Worm (Caenorhabditis elegans) whole organism, midembryonic: ENCODE data around the gene egg-1.
A peak's percentile ranks its signal among the peaks of the same experiment; 100 is the strongest.

Experiments
- T22C8.4 ChIP-seq: fragments of 200-800 bp; sonication (Bioruptor generic); IDR thresholded peaks from 2 replicates; pipeline ENCODE4 v1.3.6; 2022; ENCODE audit warnings: missing genetic modification characterization, missing compliant biosample characterization
- cog-1 ChIP-seq: sonication (generic microtip); optimal IDR thresholded peaks from 2 replicates; lab custom pipeline; 2016; ENCODE audit warnings: missing genetic modification characterization, missing compliant biosample characterization
- flt-1 ChIP-seq: fragments of 200-800 bp; sonication (Bioruptor generic); IDR thresholded peaks from 2 replicates; pipeline ENCODE4 v1.3.6; 2022; ENCODE audit warnings: missing genetic modification characterization, missing compliant biosample characterization
- klf-2 ChIP-seq: fragments of 200-800 bp; sonication (Bioruptor generic); conservative IDR thresholded peaks from 2 replicates; pipeline ENCODE4 v1.3.6; 2022; ENCODE audit warnings: missing genetic modification reagents, missing genetic modification characterization, missing compliant biosample characterization
- med-1 ChIP-seq: sonication (generic microtip); optimal IDR thresholded peaks from 2 replicates; lab custom pipeline; 2017; ENCODE audit warnings: missing genetic modification characterization, mild to moderate bottlenecking, missing compliant biosample characterization, antibody characterized with exemption, missing genetic modification reagents; ENCODE audit not compliant: insufficient read depth
- ref-1 ChIP-seq: fragments of 200-800 bp; sonication (Bioruptor generic); conservative IDR thresholded peaks from 2 replicates; pipeline ENCODE4 v1.3.6; 2022; ENCODE audit warnings: missing genetic modification reagents, missing genetic modification characterization, missing compliant biosample characterization
- tab-1 ChIP-seq: fragments of 200-800 bp; sonication (Bioruptor generic); IDR thresholded peaks from 2 replicates; pipeline ENCODE4 v1.3.6; 2022; ENCODE audit warnings: missing genetic modification characterization, missing compliant biosample characterization
- ztf-23 ChIP-seq: fragments of 200-800 bp; sonication (Bioruptor generic); IDR thresholded peaks from 2 replicates; pipeline ENCODE4 v1.3.6; 2022; ENCODE audit warnings: missing genetic modification reagents, missing genetic modification characterization, missing compliant biosample characterization
- ztf-29 ChIP-seq: fragments of 200-800 bp; sonication (Bioruptor generic); IDR thresholded peaks from 2 replicates; pipeline ENCODE4 v1.3.6; 2022; ENCODE audit warnings: missing genetic modification reagents, missing genetic modification characterization, missing compliant biosample characterization

Gene egg-1

DNA sequence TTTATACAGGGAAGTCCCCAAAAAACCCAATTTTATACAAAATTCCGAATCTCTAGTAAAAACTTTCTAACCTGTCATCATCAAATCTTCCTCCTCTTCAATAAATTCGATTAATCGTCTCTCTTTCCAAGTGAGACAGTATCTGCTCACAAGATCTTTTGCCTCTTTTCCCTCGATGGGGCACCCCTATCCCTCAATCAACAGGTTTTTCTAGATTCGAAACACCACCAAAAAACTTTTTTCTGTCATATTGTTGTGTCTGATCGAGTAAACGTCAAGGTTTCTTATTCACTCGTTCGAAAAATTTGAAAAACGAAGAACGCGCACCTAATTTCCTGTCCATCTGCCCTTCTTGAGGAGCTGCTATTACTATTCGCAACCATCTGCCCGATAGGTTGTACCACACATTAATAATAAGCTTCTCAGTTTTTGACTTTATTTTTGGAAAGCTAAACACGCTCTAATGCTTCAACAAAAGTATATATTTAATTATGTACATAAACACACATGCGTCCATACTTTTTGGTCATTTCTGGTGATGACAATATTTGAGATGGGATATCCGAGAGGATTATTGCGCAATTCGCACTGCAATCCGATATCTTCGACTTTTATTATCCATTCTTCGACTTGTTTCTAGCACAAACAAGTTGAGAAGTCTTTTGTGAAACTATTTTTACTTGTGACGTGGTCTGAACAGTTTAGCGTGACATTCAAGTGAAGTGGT, 8.7 kb upstream of the egg-1 start:
- no peak for TF ChIP-seq ref-1
- TF ChIP-seq cog-1 (tag; lab: Kevin White, UChicago): no peak
- TF ChIP-seq med-1 (GFP tag; lab: Kevin White, UChicago): no peak
- TF ChIP-seq ztf-23: no peak
- TF ChIP-seq flt-1: no peak
- no peak for TF ChIP-seq T22C8.4
- no peak for TF ChIP-seq tab-1
- TF ChIP-seq klf-2: no peak
- TF ChIP-seq ztf-29: no peak

- TF ChIP-seq ref-1: no peak
- no peak for TF ChIP-seq ztf-23
- no peak for TF ChIP-seq med-1 (GFP tag; lab: Kevin White, UChicago)
- no peak for TF ChIP-seq ztf-29
- no peak for TF ChIP-seq klf-2
- no peak for TF ChIP-seq tab-1
- TF ChIP-seq cog-1 (tag; lab: Kevin White, UChicago): no peak
- no peak for TF ChIP-seq T22C8.4
- no peak for TF ChIP-seq flt-1
These were observed 8.2 kb upstream of the egg-1 start for ce11 chrIII:5719832-5720194.

DNA sequence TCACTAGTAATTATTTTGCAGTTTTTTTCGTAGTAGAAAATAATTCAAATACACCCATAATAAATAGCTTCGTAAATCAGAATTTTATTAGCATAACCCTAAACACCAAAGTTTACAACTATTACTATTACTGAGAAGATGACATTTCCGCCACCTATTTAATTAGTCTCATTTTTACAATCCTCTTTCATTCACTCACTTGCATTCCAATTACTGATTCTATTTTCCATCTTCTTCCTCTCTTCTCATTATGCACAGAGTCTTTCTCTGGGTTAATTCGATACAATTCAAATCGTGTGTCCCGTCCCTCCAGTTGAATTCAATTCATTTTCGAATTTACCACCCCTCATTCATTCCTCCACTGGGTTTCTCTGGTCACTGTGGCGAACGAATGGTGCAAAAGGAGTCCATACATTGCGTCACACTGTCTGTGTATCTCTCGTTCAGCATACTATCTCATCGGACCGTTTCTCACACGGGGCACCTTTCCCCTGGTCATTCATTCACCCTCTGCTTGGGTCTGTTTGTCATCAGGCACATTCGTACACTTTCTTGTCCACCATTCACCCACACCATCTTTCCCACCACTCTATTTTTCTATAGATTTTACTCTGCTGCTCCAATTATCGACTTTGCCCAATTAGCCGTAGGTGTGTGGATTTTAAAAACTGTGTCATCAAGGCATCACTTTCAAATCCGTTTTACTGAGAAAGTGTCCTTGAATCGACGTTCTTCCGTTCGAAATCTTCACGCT, 7.5 kb upstream of the egg-1 start:
- TF ChIP-seq T22C8.4: no peak
- peak; percentile 22; the same call in 1 of the 2 replicates for TF ChIP-seq flt-1

- TF ChIP-seq flt-1 (no peak), ztf-23 (no peak), med-1 (GFP tag; lab: Kevin White, UChicago) (no peak), klf-2 (no peak), T22C8.4 (no peak)
These were observed 6.5 kb upstream of the egg-1 start for ce11 chrIII:5721488-5721887.

ce11 chrIII:5721888-5722287, 6.1 kb upstream of the egg-1 start:
- TF ChIP-seq flt-1 (peak; percentile 49; the same call in 1 of the 2 replicates), tab-1 (no peak), T22C8.4 (peak; percentile 18; the same call in 1 of the 2 replicates)

- TF ChIP-seq cog-1 (tag; lab: Kevin White, UChicago): no peak
- TF ChIP-seq ztf-29: no peak
- TF ChIP-seq klf-2: no peak
- TF ChIP-seq T22C8.4: no peak
- TF ChIP-seq tab-1: no peak
- no peak for TF ChIP-seq ztf-23
- no peak for TF ChIP-seq ref-1
- no peak for TF ChIP-seq flt-1
- no peak for TF ChIP-seq med-1 (GFP tag; lab: Kevin White, UChicago)
These were observed 5.4 kb upstream of the egg-1 start, which contains the start of gene wrm-1 for ce11 chrIII:5722550-5722949. Gene wrm-1, plus strand, starts transcription at chrIII:5722850.

ce11 chrIII:5729367-5729766, 1.4 kb downstream of the egg-1 start:
- no peak for TF ChIP-seq klf-2
- TF ChIP-seq T22C8.4: no peak
- no peak for TF ChIP-seq ref-1
- TF ChIP-seq ztf-29: no peak
- no peak for TF ChIP-seq cog-1 (tag; lab: Kevin White, UChicago)
- no peak for TF ChIP-seq ztf-23
- TF ChIP-seq tab-1: no peak
- TF ChIP-seq med-1 (GFP tag; lab: Kevin White, UChicago): no peak
- no peak for TF ChIP-seq flt-1

DNA sequence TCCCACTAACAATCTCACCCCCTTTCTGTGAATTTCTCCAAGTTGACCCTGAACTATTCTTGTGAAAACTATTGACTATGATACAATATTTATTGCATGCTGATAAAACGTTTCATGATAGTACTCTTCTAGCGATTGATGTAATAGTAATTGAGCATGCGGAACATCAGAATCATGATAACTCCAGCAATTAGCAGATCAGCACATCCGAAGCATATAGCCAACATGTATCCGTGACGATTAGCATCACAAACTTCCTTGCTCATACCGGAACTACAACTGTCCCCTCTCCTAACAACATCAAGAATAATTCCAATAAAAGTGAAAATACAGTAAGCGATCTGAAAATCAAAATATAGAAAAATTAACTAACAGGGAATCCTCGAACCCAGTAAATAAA, 2.1 kb downstream of the egg-1 start:
- no peak for TF ChIP-seq tab-1
- TF ChIP-seq flt-1: no peak
- TF ChIP-seq ztf-29: no peak
- TF ChIP-seq T22C8.4: no peak
- TF ChIP-seq ref-1: no peak
- no peak for TF ChIP-seq ztf-23
- no peak for TF ChIP-seq klf-2
- no peak for TF ChIP-seq cog-1 (tag; lab: Kevin White, UChicago)
- TF ChIP-seq med-1 (GFP tag; lab: Kevin White, UChicago): no peak

DNA sequence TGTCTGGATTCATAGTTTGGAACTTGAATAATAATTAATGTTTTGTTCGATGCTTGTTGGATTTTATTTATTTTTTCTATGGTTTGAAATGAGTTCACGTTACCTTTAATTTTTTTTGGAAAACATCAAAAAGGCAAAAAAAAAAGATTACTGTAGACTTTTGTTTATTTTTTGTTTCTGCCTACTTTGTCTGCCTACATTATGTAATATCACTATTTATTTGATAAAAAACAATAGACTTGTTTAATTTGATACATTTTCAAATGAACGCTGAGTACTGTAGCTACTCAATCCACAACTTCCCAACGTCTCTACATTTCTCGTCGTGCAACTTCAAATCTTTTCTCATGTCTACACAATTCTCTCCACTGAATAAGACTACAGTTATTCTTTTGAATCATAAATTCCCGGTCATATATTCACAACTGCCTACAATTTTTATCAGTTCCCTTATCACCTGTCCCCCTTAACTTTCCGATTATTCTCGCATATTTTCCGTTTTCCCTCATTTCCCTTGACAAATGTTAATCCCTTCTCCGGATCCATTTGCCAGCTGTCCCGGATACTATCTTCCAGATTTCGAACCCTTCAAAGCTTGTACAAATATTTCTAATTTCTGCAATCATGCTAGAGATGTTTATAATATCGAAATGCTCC, 3.1 kb downstream of the egg-1 start, which contains the start of the genes B0244.9 and B0244.7:
TSS of gene B0244.9 (minus strand) at position 51 of the 657 bp plus-strand sequence.
TSS of gene B0244.7 (plus strand) at position 522 of the 657 bp plus-strand sequence.
- TF ChIP-seq cog-1 (tag; lab: Kevin White, UChicago) (no peak), med-1 (GFP tag; lab: Kevin White, UChicago) (no peak), ref-1 (no peak), tab-1 (no peak), ztf-29 (no peak), klf-2 (no peak), ztf-23 (no peak)

DNA sequence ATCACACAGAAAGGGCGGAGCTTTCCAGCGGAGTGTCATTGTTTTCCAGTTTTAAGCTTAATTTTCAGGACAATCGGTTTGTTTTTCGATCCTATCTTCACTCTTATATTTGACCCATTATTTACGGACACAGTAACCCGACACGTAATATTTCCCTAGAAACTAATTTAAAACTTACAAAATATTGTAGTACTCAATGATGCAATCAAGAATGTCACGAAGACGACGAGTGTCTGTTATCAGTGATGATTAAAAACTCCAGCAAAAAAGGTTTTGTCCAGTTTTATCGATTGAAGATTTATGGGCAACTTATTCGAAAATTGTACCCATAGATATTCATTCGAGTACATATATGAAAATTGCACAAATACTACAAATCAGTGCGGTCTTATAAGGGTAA, 4.9 kb downstream of the egg-1 start, which contains the start of gene B0244.17:
TSS of gene B0244.17 (plus strand) at position 301 of the 400 bp plus-strand sequence.
- TF ChIP-seq ref-1 (no peak), cog-1 (tag; lab: Kevin White, UChicago) (no peak), med-1 (GFP tag; lab: Kevin White, UChicago) (no peak), T22C8.4 (no peak), ztf-29 (no peak), ztf-23 (no peak), klf-2 (no peak), flt-1 (no peak), tab-1 (no peak)

ce11 chrIII:5734328-5734727, 6.3 kb downstream of the egg-1 start:
- no peak for TF ChIP-seq ztf-29
- TF ChIP-seq med-1 (GFP tag; lab: Kevin White, UChicago): no peak
- TF ChIP-seq ref-1: no peak
- TF ChIP-seq klf-2: no peak
- no peak for TF ChIP-seq cog-1 (tag; lab: Kevin White, UChicago)
- no peak for TF ChIP-seq ztf-23
